Worm (Caenorhabditis elegans) whole organism, L1 larva: ENCODE data around the gene ZK1307.7.

Experiments used
- C34B4.2 ChIP-seq: sonication (generic microtip); optimal IDR thresholded peaks from 2 replicates; lab custom pipeline; 2017; ENCODE audit warnings: mild to moderate bottlenecking, missing genetic modification characterization, missing compliant biosample characterization
- F16B12.6 ChIP-seq: fragments of 150-350 bp; optimal IDR thresholded peaks from 2 replicates; lab custom pipeline; 2014; ENCODE audit warnings: missing biosample characterization, missing genetic modification characterization
- Y116A8C.19 ChIP-seq: sonication (generic microtip); optimal IDR thresholded peaks from 2 replicates; lab custom pipeline; 2016; ENCODE audit warnings: missing compliant biosample characterization, missing genetic modification characterization, borderline replicate concordance
- aha-1 ChIP-seq: fragments of 150-350 bp; optimal IDR thresholded peaks from 2 replicates; lab custom pipeline; 2014; ENCODE audit warnings: missing biosample characterization, missing genetic modification characterization
- ama-1 ChIP-seq: fragments of 150-350 bp; optimal IDR thresholded peaks from 2 replicates; lab custom pipeline; 2014
- blmp-1 ChIP-seq: fragments of 150-350 bp; optimal IDR thresholded peaks from 2 replicates; lab custom pipeline; 2014; ENCODE audit warnings: missing biosample characterization, missing genetic modification characterization
- ceh-63 ChIP-seq: fragments of 200-800 bp; sonication (Bioruptor generic); optimal IDR thresholded peaks from 2 replicates; lab custom pipeline; 2018; ENCODE audit warnings: mild to moderate bottlenecking, missing genetic modification characterization, missing compliant biosample characterization
- ceh-88 ChIP-seq: fragments of 200-800 bp; sonication (Bioruptor generic); IDR thresholded peaks from 2 replicates; pipeline ENCODE4 v1.3.6; 2022; ENCODE audit warnings: missing genetic modification characterization, missing compliant biosample characterization
- ces-1 ChIP-seq: fragments of 150-350 bp; optimal IDR thresholded peaks from 2 replicates; lab custom pipeline; 2014; ENCODE audit warnings: missing biosample characterization, missing genetic modification reagents, missing genetic modification characterization
- efl-3 ChIP-seq: fragments of 200-800 bp; sonication (Bioruptor generic); optimal IDR thresholded peaks from 2 replicates; lab custom pipeline; 2018; ENCODE audit warnings: mild to moderate bottlenecking, missing genetic modification characterization, missing compliant biosample characterization
- egl-13 ChIP-seq: sonication (generic microtip); optimal IDR thresholded peaks from 2 replicates; lab custom pipeline; 2016; ENCODE audit warnings: missing genotype, missing genetic modification reagents, missing genetic modification characterization, missing compliant biosample characterization
- elt-2 ChIP-seq: sonication (generic microtip); optimal IDR thresholded peaks from 2 replicates; lab custom pipeline; 2016; ENCODE audit warnings: missing genetic modification characterization, mild to moderate bottlenecking, inconsistent platforms, missing compliant biosample characterization, missing genetic modification reagents
- fkh-10 ChIP-seq: sonication (generic microtip); optimal IDR thresholded peaks from 2 replicates; lab custom pipeline; 2017; ENCODE audit warnings: missing biosample characterization, missing genetic modification reagents, missing genetic modification characterization
- fkh-4 ChIP-seq: sonication (generic microtip); optimal IDR thresholded peaks from 2 replicates; lab custom pipeline; 2016; ENCODE audit warnings: missing compliant biosample characterization, missing genetic modification characterization, borderline replicate concordance
- grh-1 ChIP-seq: fragments of 200-800 bp; sonication (Bioruptor generic); IDR thresholded peaks from 2 replicates; pipeline ENCODE4 v1.3.6; 2022; ENCODE audit warnings: missing genetic modification reagents, missing genetic modification characterization, missing compliant biosample characterization
- hlh-17 ChIP-seq: fragments of 200-800 bp; sonication (Bioruptor generic); optimal IDR thresholded peaks from 2 replicates; lab custom pipeline; 2018; ENCODE audit warnings: missing genetic modification characterization, mild to moderate bottlenecking, missing compliant biosample characterization, moderate library complexity, borderline replicate concordance
- hlh-4 ChIP-seq: sonication (generic microtip); optimal IDR thresholded peaks from 2 replicates; lab custom pipeline; 2016; ENCODE audit warnings: mild to moderate bottlenecking, missing genetic modification characterization, missing compliant biosample characterization
- hpl-2 ChIP-seq: fragments of 150-350 bp; optimal IDR thresholded peaks from 2 replicates; lab custom pipeline; 2014; ENCODE audit warnings: missing biosample characterization, missing genetic modification reagents, missing genetic modification characterization
- isw-1 ChIP-seq: fragments of 200-800 bp; sonication (Bioruptor generic); IDR thresholded peaks from 2 replicates; pipeline ENCODE4 v1.3.6; 2022; ENCODE audit warnings: missing genetic modification characterization, missing compliant biosample characterization
- jun-1 ChIP-seq: fragments of 150-350 bp; optimal IDR thresholded peaks from 2 replicates; lab custom pipeline; 2014; ENCODE audit warnings: missing biosample characterization, missing genetic modification reagents, missing genetic modification characterization
- lin-13 ChIP-seq: fragments of 150-350 bp; optimal IDR thresholded peaks from 2 replicates; lab custom pipeline; 2014; ENCODE audit warnings: missing biosample characterization, missing genetic modification reagents, missing genetic modification characterization
- lin-14 ChIP-seq: fragments of 200-800 bp; sonication (Bioruptor generic); optimal IDR thresholded peaks from 2 replicates; lab custom pipeline; 2018; ENCODE audit warnings: mild to moderate bottlenecking, missing genetic modification characterization, moderate library complexity, missing compliant biosample characterization
- lin-15B ChIP-seq: fragments of 150-350 bp; sonication (generic microtip); optimal IDR thresholded peaks from 3 replicates; lab custom pipeline; 2014; ENCODE audit warnings: missing biosample characterization, missing genetic modification characterization
- lin-35 ChIP-seq, 2 experiments: fragments of 150-350 bp; optimal IDR thresholded peaks; 2 replicates each; lab custom pipeline; 2014; ENCODE audit warnings: missing biosample characterization in 2 of 2, missing genetic modification characterization in 2 of 2, missing genetic modification reagents in 2 of 2
- lir-3 ChIP-seq: sonication (generic microtip); optimal IDR thresholded peaks from 2 replicates; lab custom pipeline; 2016; ENCODE audit warnings: mild to moderate bottlenecking, missing genetic modification characterization, moderate library complexity, missing compliant biosample characterization; ENCODE audit not compliant: poor library complexity
- lsy-2 ChIP-seq, 2 experiments: fragments of 150-350 bp; optimal IDR thresholded peaks; 2 replicates each; lab custom pipeline; 2014; ENCODE audit warnings: missing biosample characterization in 2 of 2, missing genetic modification characterization in 2 of 2
- mdl-1 ChIP-seq, 2 experiments: fragments of 150-350 bp; optimal IDR thresholded peaks; 2 replicates each; lab custom pipeline; 2014 to 2017; ENCODE audit warnings: missing biosample characterization in 2 of 2, missing genetic modification characterization in 2 of 2, inconsistent platforms in 1 of 2
- mep-1 ChIP-seq: fragments of 150-350 bp; optimal IDR thresholded peaks from 2 replicates; lab custom pipeline; 2014; ENCODE audit warnings: missing biosample characterization, missing genetic modification characterization
- nhr-12 ChIP-seq: sonication (generic microtip); optimal IDR thresholded peaks from 2 replicates; lab custom pipeline; 2017; ENCODE audit warnings: missing biosample characterization, missing genetic modification characterization
- nhr-19 ChIP-seq: fragments of 200-800 bp; sonication (Bioruptor generic); conservative IDR thresholded peaks from 2 replicates; pipeline ENCODE4 v1.3.6; 2022; ENCODE audit warnings: missing genetic modification characterization, missing compliant biosample characterization
- nhr-20 ChIP-seq: sonication (generic microtip); optimal IDR thresholded peaks from 2 replicates; lab custom pipeline; 2016; ENCODE audit warnings: mild to moderate bottlenecking, missing genetic modification characterization, missing compliant biosample characterization
- nhr-237 ChIP-seq: fragments of 150-350 bp; optimal IDR thresholded peaks from 2 replicates; lab custom pipeline; 2014; ENCODE audit warnings: missing biosample characterization, missing genetic modification characterization
- nhr-28 ChIP-seq: fragments of 150-350 bp; optimal IDR thresholded peaks from 2 replicates; lab custom pipeline; 2014; ENCODE audit warnings: missing biosample characterization, missing genetic modification characterization
- nhr-71 ChIP-seq: sonication (generic microtip); optimal IDR thresholded peaks from 2 replicates; lab custom pipeline; 2016; ENCODE audit warnings: mild to moderate bottlenecking, missing genetic modification characterization, moderate library complexity, missing compliant biosample characterization
- nhr-76 ChIP-seq: sonication (generic microtip); optimal IDR thresholded peaks from 2 replicates; lab custom pipeline; 2017; ENCODE audit warnings: missing biosample characterization, missing genetic modification characterization
- nhr-85 ChIP-seq: sonication (generic microtip); peaks from one replicate; lab custom pipeline; 2016; ENCODE audit warnings: missing genetic modification characterization, inconsistent platforms, missing compliant biosample characterization
- nhr-90 ChIP-seq: sonication (generic microtip); optimal IDR thresholded peaks from 2 replicates; lab custom pipeline; 2016; ENCODE audit warnings: mild to moderate bottlenecking, missing genetic modification characterization, missing compliant biosample characterization; ENCODE audit not compliant: poor library complexity
- pag-3 ChIP-seq: sonication (generic microtip); optimal IDR thresholded peaks from 2 replicates; lab custom pipeline; 2017; ENCODE audit warnings: missing genetic modification characterization, mild to moderate bottlenecking, missing compliant biosample characterization, antibody characterized with exemption, borderline replicate concordance; ENCODE audit not compliant: insufficient read depth
- pax-3 ChIP-seq: fragments of 200-800 bp; sonication (Bioruptor generic); optimal IDR thresholded peaks from 2 replicates; lab custom pipeline; 2018; ENCODE audit warnings: mild to moderate bottlenecking, missing genetic modification characterization, moderate library complexity, missing compliant biosample characterization
- pqm-1 ChIP-seq: sonication (generic microtip); optimal IDR thresholded peaks from 3 replicates; lab custom pipeline; 2017; ENCODE audit warnings: missing biosample characterization, missing genetic modification characterization
- snpc-4 ChIP-seq: fragments of 150-350 bp; optimal IDR thresholded peaks from 2 replicates; lab custom pipeline; 2014; ENCODE audit warnings: missing biosample characterization, missing genetic modification characterization
- sptf-1 ChIP-seq: fragments of 150-350 bp; optimal IDR thresholded peaks from 2 replicates; lab custom pipeline; 2014; ENCODE audit warnings: missing biosample characterization, missing genetic modification characterization
- swsn-7 ChIP-seq: sonication (generic microtip); optimal IDR thresholded peaks from 2 replicates; lab custom pipeline; 2016; ENCODE audit warnings: missing genetic modification characterization, missing compliant biosample characterization
- tlp-1 ChIP-seq: fragments of 150-350 bp; optimal IDR thresholded peaks from 2 replicates; lab custom pipeline; 2014; ENCODE audit warnings: missing biosample characterization, missing genetic modification characterization
- unc-130 ChIP-seq: fragments of 150-350 bp; optimal IDR thresholded peaks from 2 replicates; lab custom pipeline; 2017; ENCODE audit warnings: missing biosample characterization, missing genetic modification characterization, inconsistent platforms
- unc-30 ChIP-seq: sonication (generic microtip); optimal IDR thresholded peaks from 2 replicates; lab custom pipeline; 2017; ENCODE audit warnings: missing biosample characterization, missing genetic modification characterization
- unc-86 ChIP-seq: sonication (generic microtip); optimal IDR thresholded peaks from 2 replicates; lab custom pipeline; 2016; ENCODE audit warnings: missing genetic modification characterization, missing compliant biosample characterization
- vab-15 ChIP-seq: sonication (generic microtip); optimal IDR thresholded peaks from 2 replicates; lab custom pipeline; 2017; ENCODE audit warnings: missing genotype, mild to moderate bottlenecking, missing genetic modification characterization, missing compliant biosample characterization
- xbp-1 ChIP-seq: sonication (generic microtip); optimal IDR thresholded peaks from 2 replicates; lab custom pipeline; 2016; ENCODE audit warnings: missing genetic modification characterization, missing compliant biosample characterization

Gene ZK1307.7

DNA sequence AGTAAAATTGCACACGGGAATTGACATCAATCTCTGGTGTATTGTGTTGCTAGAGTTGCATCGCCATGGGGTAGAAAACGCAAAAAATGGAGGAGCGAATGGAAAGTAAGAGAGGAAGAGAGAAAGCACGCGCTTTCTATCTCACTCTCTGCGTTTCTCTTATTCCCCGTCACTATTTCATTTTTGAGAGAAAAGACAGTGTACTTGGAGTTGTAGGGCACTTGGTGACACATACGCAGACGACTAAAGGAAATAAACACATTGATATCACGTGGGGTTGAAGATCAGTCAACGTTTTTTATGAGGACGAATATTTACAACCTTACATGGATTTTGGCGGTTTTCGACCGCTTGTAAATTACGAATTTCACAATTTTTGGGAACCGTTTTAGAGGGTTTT, 33.0 kb upstream of the ZK1307.7 start (continued):
- TF ChIP-seq fkh-10 (peak; percentile 69), unc-86 (tag; lab: Kevin White, UChicago) (peak; percentile 76), nhr-19 (GFP tag; lab: Robert Waterston, UW) (peak; percentile 99), fkh-4 (tag; lab: Kevin White, UChicago) (no peak), nhr-71 (tag; lab: Kevin White, UChicago) (peak; percentile 99), nhr-85 (peak; percentile 100), lin-15B (tag; lab: Kevin White, UChicago) (peak; percentile 38), lin-14 (peak; percentile 99), F16B12.6 (tag; lab: Kevin White, UChicago) (peak; percentile 51), lir-3 (tag; lab: Kevin White, UChicago) (peak; percentile 89), mep-1 (tag; lab: Kevin White, UChicago) (peak; percentile 98), grh-1 (GFP tag; lab: Robert Waterston, UW) (peak; percentile 85), hlh-4 (no peak), tlp-1 (no peak), nhr-28 (tag; lab: Kevin White, UChicago) (peak; percentile 9), ama-1 (peak; percentile 75), elt-2 (tag; lab: Kevin White, UChicago) (peak; percentile 84), lin-13 (GFP tag; lab: Kevin White, UChicago) (peak; percentile 92), pax-3 (tag; lab: Kevin White, UChicago) (peak; percentile 85), jun-1 (tag; lab: Kevin White, UChicago) (peak; percentile 95), hpl-2 (peak; percentile 71), aha-1 (tag; lab: Kevin White, UChicago) (no peak), nhr-76 (tag; lab: Kevin White, UChicago) (no peak), hlh-17 (GFP tag; lab: Kevin White, UChicago) (no peak), ces-1 (GFP tag; lab: Kevin White, UChicago) (no peak), unc-30 (tag; lab: Kevin White, UChicago) (peak; percentile 5), blmp-1 (tag; lab: Kevin White, UChicago) (peak; percentile 99), xbp-1 (tag; lab: Kevin White, UChicago) (peak; percentile 96), nhr-12 (tag; lab: Kevin White, UChicago) (no peak), pqm-1 (tag; lab: Kevin White, UChicago) (no peak), ceh-63 (peak; percentile 29), swsn-7 (tag; lab: Kevin White, UChicago) (peak; percentile 94), efl-3 (no peak), lsy-2 (tag; optimal IDR thresholded peaks at IDR 0.05; lab: Kevin White, UChicago) (peak; percentile 90 to 96), Y116A8C.19 (tag; lab: Kevin White, UChicago) (no peak), vab-15 (tag; lab: Kevin White, UChicago) (peak; percentile 40), C34B4.2 (tag; lab: Kevin White, UChicago) (no peak), pag-3 (no peak), ceh-88 (GFP tag; lab: Robert Waterston, UW) (peak; percentile 79), nhr-20 (peak; percentile 100), snpc-4 (tag; lab: Kevin White, UChicago) (peak; percentile 74), unc-130 (tag; lab: Kevin White, UChicago) (peak; percentile 82), lin-35 (GFP tag; optimal IDR thresholded peaks at IDR 0.05; lab: Kevin White, UChicago) (peak; percentile 81 to 91), nhr-90 (peak; percentile 95), isw-1 (GFP tag; lab: Robert Waterston, UW) (peak; percentile 79), nhr-237 (peak; percentile 84), sptf-1 (tag; lab: Kevin White, UChicago) (no peak), egl-13 (tag; lab: Kevin White, UChicago) (peak; percentile 66), mdl-1 (tag; optimal IDR thresholded peaks at IDR 0.05; lab: Kevin White, UChicago) (peak; percentile 95 to 100)
